Worm (Caenorhabditis elegans): ENCODE data around the gene Y69F12A.1.

Gene Y69F12A.1

DNA sequence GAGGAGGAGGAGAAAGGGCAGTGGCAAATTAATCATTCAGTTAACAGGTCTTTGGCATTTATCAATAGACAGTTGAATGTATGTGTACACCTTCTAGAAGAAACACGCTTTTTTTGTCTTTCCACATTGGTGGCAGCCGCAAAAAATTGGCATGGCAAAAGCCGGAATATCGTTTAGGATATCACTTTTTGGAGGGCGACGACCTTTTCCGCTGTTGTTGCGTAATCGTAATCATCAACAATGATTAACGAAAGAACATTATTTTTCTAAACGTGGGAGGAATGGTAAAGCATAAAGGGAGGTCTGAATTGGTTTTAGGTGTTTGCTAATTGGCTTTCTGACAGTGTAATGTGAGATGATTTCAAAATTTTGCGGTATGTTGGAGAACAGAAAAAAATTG, 35.2 kb downstream of the Y69F12A.1 start:
- no peak for TF ChIP-seq snpc-4 (tag; optimal IDR thresholded peaks at IDR 0.05)
- peak; percentile 67 for TF ChIP-seq zip-8 (tag; optimal IDR thresholded peaks at IDR 0.05)
- TF ChIP-seq pha-4 (tag; optimal IDR thresholded peaks at IDR 0.05): no peak
- TF ChIP-seq unc-39 (tag; optimal IDR thresholded peaks at IDR 0.05): no peak
- no peak for TF ChIP-seq sptf-1 (tag; optimal IDR thresholded peaks at IDR 0.05)

ce11 chrIII:7494850-7495314, 38.1 kb downstream of the Y69F12A.1 start:
- TF ChIP-seq nhr-237 (tag; optimal IDR thresholded peaks at IDR 0.05) (no peak), ham-2 (GFP tag; optimal IDR thresholded peaks at IDR 0.05) (peak; percentile 51), hlh-1 (tag; optimal IDR thresholded peaks at IDR 0.05) (no peak), blmp-1 (tag; optimal IDR thresholded peaks at IDR 0.05) (peak; percentile 93), mls-2 (tag; optimal IDR thresholded peaks at IDR 0.05) (peak; percentile 59)

- no peak for TF ChIP-seq ztf-11 (tag; optimal IDR thresholded peaks at IDR 0.05)
- no peak for TF ChIP-seq unc-39 (tag; optimal IDR thresholded peaks at IDR 0.05)
- no peak for TF ChIP-seq elt-3 (tag; optimal IDR thresholded peaks at IDR 0.05)
- no peak for TF ChIP-seq lin-32 (GFP tag; optimal IDR thresholded peaks at IDR 0.05)
- no peak for TF ChIP-seq drap-1 (GFP tag; optimal IDR thresholded peaks at IDR 0.05)
- TF ChIP-seq ces-1 (GFP tag; optimal IDR thresholded peaks at IDR 0.05): no peak
- no peak for TF ChIP-seq sem-2 (GFP tag; optimal IDR thresholded peaks at IDR 0.05)
- TF ChIP-seq bed-3 (GFP tag; optimal IDR thresholded peaks at IDR 0.05): no peak
- no peak for TF ChIP-seq nhr-12 (tag; optimal IDR thresholded peaks at IDR 0.05)
- no peak for TF ChIP-seq ceh-83 (GFP tag; optimal IDR thresholded peaks at IDR 0.05)
- no peak for TF ChIP-seq flh-1 (GFP tag; optimal IDR thresholded peaks at IDR 0.05)
- TF ChIP-seq unc-62 (GFP tag; optimal IDR thresholded peaks at IDR 0.05): no peak
Observed at ce11 chrIII:7495616-7496146, 38.9 kb downstream of the Y69F12A.1 start.

DNA sequence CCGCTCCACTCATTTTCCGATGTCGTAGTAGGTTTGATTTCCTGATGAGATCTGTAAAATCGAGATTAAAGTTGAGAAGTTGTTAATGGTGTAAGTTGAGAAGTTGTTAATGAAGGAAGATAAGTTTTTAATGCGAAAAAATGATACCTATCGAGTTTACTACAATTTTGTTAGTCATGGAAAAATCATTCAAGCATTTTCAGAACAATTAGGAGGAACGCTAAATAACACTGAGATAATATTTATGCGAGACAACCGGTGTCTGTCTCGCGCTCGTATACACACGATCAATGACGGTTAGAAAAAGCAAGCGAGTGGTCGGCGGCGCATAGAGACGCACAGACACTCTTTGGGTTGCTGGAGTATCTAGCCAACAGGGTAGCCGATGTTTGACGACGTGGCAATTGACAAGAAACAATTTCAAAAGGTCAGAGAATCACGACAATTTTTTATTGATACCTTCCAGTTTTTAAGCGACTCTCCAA, 41.1 kb downstream of the Y69F12A.1 start, which contains the start of gene cgh-1:
Gene cgh-1 (minus strand): TSS at position 51 of the 485 bp plus-strand sequence.
- TF ChIP-seq ham-2 (GFP tag; optimal IDR thresholded peaks at IDR 0.05): no peak
- TF ChIP-seq ztf-11 (tag; optimal IDR thresholded peaks at IDR 0.05): no peak
- no peak for TF ChIP-seq unc-120 (tag; optimal IDR thresholded peaks at IDR 0.05; ENCODE audit: poor library complexity, severe bottlenecking)
- no peak for TF ChIP-seq snpc-4 (tag; optimal IDR thresholded peaks at IDR 0.05)
- TF ChIP-seq ces-1 (GFP tag; optimal IDR thresholded peaks at IDR 0.05): no peak
- TF ChIP-seq tbx-8 (GFP tag; optimal IDR thresholded peaks at IDR 0.05): no peak
- TF ChIP-seq ceh-83 (GFP tag; optimal IDR thresholded peaks at IDR 0.05): no peak
- no peak for TF ChIP-seq ceh-43 (GFP tag; optimal IDR thresholded peaks at IDR 0.05)
- TF ChIP-seq nhr-12 (tag; optimal IDR thresholded peaks at IDR 0.05): no peak
- no peak for TF ChIP-seq flh-1 (GFP tag; optimal IDR thresholded peaks at IDR 0.05)
- no peak for TF ChIP-seq hlh-1 (tag; optimal IDR thresholded peaks at IDR 0.05)
- TF ChIP-seq pha-4 (tag; optimal IDR thresholded peaks at IDR 0.05): no peak
- no peak for TF ChIP-seq sem-2 (GFP tag; optimal IDR thresholded peaks at IDR 0.05)
- no peak for TF ChIP-seq nhr-237 (tag; optimal IDR thresholded peaks at IDR 0.05)
- no peak for TF ChIP-seq elt-3 (tag; optimal IDR thresholded peaks at IDR 0.05)
- TF ChIP-seq zip-8 (tag; optimal IDR thresholded peaks at IDR 0.05): no peak
- TF ChIP-seq unc-39 (tag; optimal IDR thresholded peaks at IDR 0.05): no peak
- no peak for TF ChIP-seq lin-13 (tag; optimal IDR thresholded peaks at IDR 0.05)

ce11 chrIII:7498346-7498745, 41.6 kb downstream of the Y69F12A.1 start:
- no peak for TF ChIP-seq bed-3 (GFP tag; optimal IDR thresholded peaks at IDR 0.05)
- no peak for TF ChIP-seq flh-1 (GFP tag; optimal IDR thresholded peaks at IDR 0.05)
- no peak for TF ChIP-seq zip-8 (tag; optimal IDR thresholded peaks at IDR 0.05)
- TF ChIP-seq lin-13 (tag; optimal IDR thresholded peaks at IDR 0.05): peak; percentile 92
- no peak for TF ChIP-seq snpc-4 (tag; optimal IDR thresholded peaks at IDR 0.05)
- TF ChIP-seq nhr-12 (tag; optimal IDR thresholded peaks at IDR 0.05): no peak
- no peak for TF ChIP-seq tbx-8 (GFP tag; optimal IDR thresholded peaks at IDR 0.05)
- TF ChIP-seq ceh-83 (GFP tag; optimal IDR thresholded peaks at IDR 0.05): no peak
- TF ChIP-seq mep-1 (tag; optimal IDR thresholded peaks at IDR 0.05): peak; percentile 97
- TF ChIP-seq lin-32 (GFP tag; optimal IDR thresholded peaks at IDR 0.05): no peak
- no peak for TF ChIP-seq sem-2 (GFP tag; optimal IDR thresholded peaks at IDR 0.05)
- TF ChIP-seq drap-1 (GFP tag; optimal IDR thresholded peaks at IDR 0.05): peak; percentile 57
- peak; percentile 23 for TF ChIP-seq unc-120 (tag; optimal IDR thresholded peaks at IDR 0.05; ENCODE audit: poor library complexity, severe bottlenecking)
- TF ChIP-seq unc-39 (tag; optimal IDR thresholded peaks at IDR 0.05): no peak
- TF ChIP-seq ham-2 (GFP tag; optimal IDR thresholded peaks at IDR 0.05): peak; percentile 65
- TF ChIP-seq nhr-28 (tag; optimal IDR thresholded peaks at IDR 0.05): no peak
- peak; percentile 78 for TF ChIP-seq pha-4 (tag; optimal IDR thresholded peaks at IDR 0.05)
- peak; percentile 85 for TF ChIP-seq ces-1 (GFP tag; optimal IDR thresholded peaks at IDR 0.05)
- peak; percentile 60 for TF ChIP-seq sptf-1 (tag; optimal IDR thresholded peaks at IDR 0.05)
- peak; percentile 19 for TF ChIP-seq cnd-1 (tag; optimal IDR thresholded peaks at IDR 0.05)
- TF ChIP-seq lsy-2 (tag; optimal IDR thresholded peaks at IDR 0.05): peak; percentile 83
- peak; percentile 24 for TF ChIP-seq elt-3 (tag; optimal IDR thresholded peaks at IDR 0.05)
- no peak for TF ChIP-seq mab-5 (tag; optimal IDR thresholded peaks at IDR 0.05)
- peak; percentile 41 for TF ChIP-seq ztf-11 (tag; optimal IDR thresholded peaks at IDR 0.05)
- peak; percentile 3 for TF ChIP-seq M03D4.4 (tag; optimal IDR thresholded peaks at IDR 0.05)
- TF ChIP-seq nhr-237 (tag; optimal IDR thresholded peaks at IDR 0.05): peak; percentile 78
- no peak for TF ChIP-seq mls-2 (tag; optimal IDR thresholded peaks at IDR 0.05)
- TF ChIP-seq nhr-2 (tag; optimal IDR thresholded peaks at IDR 0.05): no peak
- TF ChIP-seq elt-1 (tag; optimal IDR thresholded peaks at IDR 0.05; ENCODE audit: borderline replicate concordance, insufficient read depth): no peak
- peak; percentile 46 for TF ChIP-seq unc-62 (GFP tag; optimal IDR thresholded peaks at IDR 0.05)
- TF ChIP-seq ceh-39 (tag; optimal IDR thresholded peaks at IDR 0.05): peak; percentile 28
- peak; percentile 57 for TF ChIP-seq hlh-1 (tag; optimal IDR thresholded peaks at IDR 0.05)
- TF ChIP-seq ceh-43 (GFP tag; optimal IDR thresholded peaks at IDR 0.05): peak; percentile 49
- TF ChIP-seq nhr-76 (tag; optimal IDR thresholded peaks at IDR 0.05): no peak
- TF ChIP-seq blmp-1 (tag; optimal IDR thresholded peaks at IDR 0.05): no peak
